Fruit fly (Drosophila melanogaster): ENCODE measurements around the gene CG9951.

The CG9951 gene

DNA sequence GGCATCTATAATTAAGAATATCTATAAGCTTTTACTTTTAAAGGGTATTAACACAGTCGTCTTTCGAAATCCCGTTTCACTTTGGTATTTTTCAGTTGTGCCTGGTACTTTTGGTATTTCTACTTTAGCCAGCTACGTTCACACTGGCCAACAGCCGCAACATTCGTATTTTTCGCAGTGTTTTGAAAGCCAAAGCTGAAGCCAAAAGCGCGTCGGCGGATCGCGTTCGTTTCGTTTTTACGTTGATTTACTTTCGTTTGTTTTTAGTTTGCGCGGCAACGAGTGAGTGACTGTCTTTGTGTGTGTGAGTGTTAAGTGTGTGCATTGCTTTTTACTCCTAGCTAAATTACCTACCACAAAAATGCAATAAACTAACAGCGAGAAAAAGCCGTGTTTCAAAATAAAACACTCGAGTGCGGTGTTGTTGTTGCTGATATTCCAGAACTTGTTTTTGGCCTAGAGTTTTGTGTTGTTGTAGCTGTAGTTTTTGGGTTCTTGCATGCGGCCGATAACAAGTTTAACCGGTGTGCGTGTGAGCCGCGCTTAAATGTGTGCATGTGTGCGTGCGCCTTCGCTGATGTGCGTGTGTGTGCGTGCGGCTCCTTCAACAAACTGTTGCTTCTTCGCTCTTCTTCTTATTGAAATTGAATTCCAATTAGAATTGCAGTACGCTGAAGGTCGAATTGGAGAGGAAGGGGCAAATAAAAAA lies 2.3 kb downstream of the CG9951 start, which contains the start of gene Lmpt (continued):
- TF ChIP-seq CG11085 (GFP tag; IDR thresholded peaks at IDR 0.05): no peak
- no peak for TF ChIP-seq CG10959 (GFP tag; IDR thresholded peaks at IDR 0.05)
- TF ChIP-seq CG10462 (GFP tag; optimal IDR thresholded peaks at IDR 0.05): no peak
- TF ChIP-seq row (GFP tag; IDR thresholded peaks at IDR 0.05): peak; percentile 87
- TF ChIP-seq prd (optimal IDR thresholded peaks at IDR 0.05): no peak
- no peak for TF ChIP-seq prd (GFP tag; IDR thresholded peaks at IDR 0.05)
- no peak for TF ChIP-seq Lim3 (GFP tag; IDR thresholded peaks at IDR 0.05)
- no peak for TF ChIP-seq Camta (GFP tag; optimal IDR thresholded peaks at IDR 0.05)
- TF ChIP-seq sr (GFP tag; IDR thresholded peaks at IDR 0.05): no peak
- no peak for TF ChIP-seq CG4707 (GFP tag; optimal IDR thresholded peaks at IDR 0.05)
- TF ChIP-seq HLH3B (GFP tag; IDR thresholded peaks at IDR 0.05): no peak
- TF ChIP-seq Oaz (GFP tag; IDR thresholded peaks at IDR 0.05): no peak
- no peak for TF ChIP-seq sim (GFP tag; IDR thresholded peaks at IDR 0.05)
- TF ChIP-seq Rx (GFP tag; IDR thresholded peaks at IDR 0.05): no peak
- TF ChIP-seq bcd (GFP tag; optimal IDR thresholded peaks at IDR 0.05): no peak

DNA sequence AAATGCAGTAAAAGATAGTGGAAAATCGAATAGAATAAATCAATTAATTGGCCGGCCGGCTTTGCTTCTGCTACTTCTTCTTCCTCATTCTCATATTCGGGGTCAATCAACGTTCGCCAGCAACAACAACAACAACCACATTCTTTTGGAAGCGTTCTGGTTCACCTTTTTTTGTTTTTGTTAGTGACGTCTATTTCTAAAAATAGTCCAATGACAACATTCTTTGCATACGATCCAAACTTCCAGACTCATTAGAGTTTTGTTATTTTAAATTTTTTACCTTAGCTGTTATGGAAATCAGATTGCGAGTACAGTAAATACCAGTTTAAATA lies 2.8 kb downstream of the CG9951 start:
- TF ChIP-seq Chrac-16 (GFP tag; optimal IDR thresholded peaks at IDR 0.05): no peak
- TF ChIP-seq sd (tag; optimal IDR thresholded peaks at IDR 0.05): peak; percentile 96
- no peak for TF ChIP-seq Dip3 (GFP tag; optimal IDR thresholded peaks at IDR 0.05)
- peak; percentile 22 for TF ChIP-seq sens (GFP tag)
- no peak for TF ChIP-seq hb (GFP tag; IDR thresholded peaks at IDR 0.05; ENCODE audit: partially characterized antibody)

DNA sequence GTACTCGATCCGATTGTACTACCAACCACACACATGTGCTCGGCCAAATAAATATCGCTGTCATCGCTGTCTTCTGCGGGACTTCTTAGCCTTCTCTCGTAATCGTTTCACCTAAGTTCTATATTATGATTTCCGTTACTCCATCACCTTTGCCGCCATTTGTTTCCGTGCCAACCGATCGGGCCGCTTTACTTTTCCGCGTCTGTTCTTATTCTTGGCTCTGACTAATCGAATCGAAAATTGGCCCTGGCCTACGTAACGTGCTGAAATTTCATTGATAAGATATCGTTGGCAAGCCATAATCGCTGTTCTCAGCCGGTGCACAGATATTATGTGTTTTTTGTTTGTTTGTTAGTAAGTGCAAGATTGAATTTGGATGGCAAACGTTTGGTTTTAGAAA lies 4.2 kb downstream of the CG9951 start:
- TF ChIP-seq Lhr (GFP tag; optimal IDR thresholded peaks at IDR 0.05) (no peak), Med (GFP tag) (peak; percentile 62), sug (tag; optimal IDR thresholded peaks at IDR 0.05) (peak; percentile 39), ash1 (GFP tag; optimal IDR thresholded peaks at IDR 0.05) (no peak), CG4730 (GFP tag; IDR thresholded peaks at IDR 0.05) (no peak), Sry-δ (GFP tag; optimal IDR thresholded peaks at IDR 0.05) (no peak), sd (tag; optimal IDR thresholded peaks at IDR 0.05) (peak; percentile 40), CG18599 (GFP tag; optimal IDR thresholded peaks at IDR 0.05) (peak; percentile 16), Eip74EF (GFP tag; optimal IDR thresholded peaks at IDR 0.05) (peak in 1 of 2 experiments; percentile 48), CG3847 (GFP tag; IDR thresholded peaks at IDR 0.05) (no peak), CG2199 (GFP tag; IDR thresholded peaks at IDR 0.05) (0 out of 3 replicates have a peak, but pooled peaks have one; percentile 14), CG10274 (GFP tag; optimal IDR thresholded peaks at IDR 0.05) (no peak), ken (GFP tag; IDR thresholded peaks at IDR 0.05) (no peak), Oaz (GFP tag; IDR thresholded peaks at IDR 0.05) (no peak), chinmo (GFP tag; IDR thresholded peaks at IDR 0.05; ENCODE audit: partially characterized antibody) (0 out of 4 replicates have a peak, but pooled peaks have one; percentile 23), GATAe (GFP tag; conservative IDR thresholded peaks at IDR 0.05) (peak; percentile 35), CG34376 (GFP tag; optimal IDR thresholded peaks at IDR 0.05) (peak; percentile 25), psq (GFP tag; optimal IDR thresholded peaks at IDR 0.05) (no peak), Meics (GFP tag; optimal IDR thresholded peaks at IDR 0.05) (peak; percentile 13), CG4360 (GFP tag; IDR thresholded peaks at IDR 0.05) (no peak), BtbVII (GFP tag; optimal IDR thresholded peaks at IDR 0.05) (peak; percentile 29), CG30431 (GFP tag; optimal IDR thresholded peaks at IDR 0.05) (no peak), exex (tag; optimal IDR thresholded peaks at IDR 0.05) (peak; percentile 81), mirr (GFP tag; optimal IDR thresholded peaks at IDR 0.05) (peak; percentile 41), amos (GFP tag; IDR thresholded peaks at IDR 0.05; ENCODE audit: partially characterized antibody) (no peak), kni (GFP tag; optimal IDR thresholded peaks at IDR 0.05) (no peak), Pdp1 (GFP tag; optimal IDR thresholded peaks at IDR 0.05) (peak in 1 of 2 experiments; percentile 61), CG3407 (GFP tag; optimal IDR thresholded peaks at IDR 0.05) (no peak), CG18262 (tag; optimal IDR thresholded peaks at IDR 0.05) (no peak), CG12104 (GFP tag; optimal IDR thresholded peaks at IDR 0.05) (no peak), B-H1 (GFP tag; IDR thresholded peaks at IDR 0.05) (no peak)

All from whole organism, embryonic.